Fruit fly (Drosophila melanogaster) whole organism: ENCODE measurements around the gene CG31638.
A peak's percentile ranks its signal among the peaks of the same experiment; 100 is the strongest.

ENCODE experiments used
- CG8478 ChIP-seq: fragments of >200 bp; optimal IDR thresholded peaks from 2 replicates; lab custom pipeline; 2018; ENCODE audit warnings: inconsistent platforms
- Dll ChIP-seq: fragments of >200 bp; optimal IDR thresholded peaks from 2 replicates; lab custom pipeline; 2017
- EcR ChIP-seq, 2 experiments: fragments of >200 bp; optimal IDR thresholded peaks; 2 replicates each; lab custom pipeline; 2017; ENCODE audit warnings: missing biosample characterization in 2 of 2, missing genetic modification characterization in 2 of 2, missing genetic modification reagents in 2 of 2
- pan ChIP-seq: fragments of >200 bp; optimal IDR thresholded peaks from 2 replicates; lab custom pipeline; 2017
- psq ChIP-seq: fragments of >200 bp; optimal IDR thresholded peaks from 2 replicates; lab custom pipeline; 2017
- usp ChIP-seq: fragments of >200 bp; optimal IDR thresholded peaks from 2 replicates; lab custom pipeline; 2017; ENCODE audit warnings: missing biosample characterization, missing genetic modification characterization, mixed read lengths

Gene CG31638

DNA sequence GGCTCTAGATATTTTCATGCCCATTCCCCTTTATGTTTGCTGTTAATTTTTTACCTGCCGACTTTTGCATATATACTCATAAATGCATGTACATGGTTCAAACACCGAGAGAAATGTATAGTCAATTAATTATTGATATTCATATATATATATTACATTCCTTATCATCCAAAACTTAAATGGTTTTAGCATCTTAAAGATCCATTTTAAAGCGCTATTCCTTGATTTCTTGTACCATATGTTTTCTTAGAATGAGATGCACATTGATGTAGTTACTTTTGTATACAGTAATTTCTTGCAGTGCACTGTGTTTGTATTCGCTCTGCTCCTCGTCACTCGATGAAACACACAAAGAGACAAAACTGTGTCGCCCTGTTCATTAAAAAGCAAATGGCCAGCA, 17.8 kb downstream of the CG31638 start:
- TF ChIP-seq psq (no peak), usp (GFP tag; lab: Kevin White, UChicago) (no peak), pan (no peak), EcR (GFP tag; optimal IDR thresholded peaks at IDR 0.05; lab: Kevin White, UChicago) (no peak), Dll (lab: Kevin White, UChicago) (no peak), CG8478 (lab: Kevin White, UChicago) (no peak)

DNA sequence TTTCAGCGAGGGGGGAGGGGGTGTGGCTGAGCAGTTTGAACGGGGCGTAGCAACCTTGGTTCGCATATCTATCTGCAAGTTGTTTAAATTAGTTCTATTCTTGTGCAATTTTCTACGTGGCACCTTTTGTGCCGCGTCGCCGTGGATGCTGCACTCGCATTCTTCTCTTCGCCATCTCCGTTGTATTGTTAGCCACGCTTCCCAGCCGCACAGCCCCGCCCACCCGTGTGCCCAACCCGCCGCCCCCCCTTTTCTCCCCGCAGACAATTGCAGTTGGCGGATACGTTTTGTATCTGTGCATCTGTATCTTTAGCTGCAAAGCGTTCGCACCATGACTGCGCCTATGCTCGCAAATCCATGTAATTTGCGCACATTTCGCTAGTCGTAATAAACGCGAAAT, 23.1 kb downstream of the CG31638 start:
- no peak for TF ChIP-seq Dll (lab: Kevin White, UChicago)
- no peak for TF ChIP-seq EcR (GFP tag; optimal IDR thresholded peaks at IDR 0.05; lab: Kevin White, UChicago)
- TF ChIP-seq CG8478 (lab: Kevin White, UChicago): no peak
- TF ChIP-seq usp (GFP tag; lab: Kevin White, UChicago): no peak
- TF ChIP-seq psq: no peak
- TF ChIP-seq pan: no peak

DNA sequence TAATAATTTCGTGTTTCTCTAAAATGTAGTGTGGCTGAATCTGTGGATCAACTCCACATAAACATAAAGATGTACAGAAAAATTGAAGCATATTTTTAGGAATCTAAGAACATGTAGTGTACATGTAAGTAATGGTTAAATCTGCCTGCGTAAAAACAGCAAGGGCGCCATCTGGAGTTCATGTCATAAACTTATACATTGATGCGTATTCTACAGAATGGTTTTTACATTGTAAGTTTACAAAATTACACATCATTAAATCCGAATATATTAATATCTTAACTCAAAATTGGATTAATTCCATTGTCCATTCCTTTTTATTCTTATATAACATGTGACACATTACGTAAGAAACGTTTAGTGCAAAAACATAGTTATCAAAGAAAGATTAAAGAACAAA, 36.1 kb downstream of the CG31638 start:
- TF ChIP-seq pan (no peak), EcR (GFP tag; optimal IDR thresholded peaks at IDR 0.05; lab: Kevin White, UChicago) (no peak), CG8478 (lab: Kevin White, UChicago) (no peak), Dll (lab: Kevin White, UChicago) (no peak)

DNA sequence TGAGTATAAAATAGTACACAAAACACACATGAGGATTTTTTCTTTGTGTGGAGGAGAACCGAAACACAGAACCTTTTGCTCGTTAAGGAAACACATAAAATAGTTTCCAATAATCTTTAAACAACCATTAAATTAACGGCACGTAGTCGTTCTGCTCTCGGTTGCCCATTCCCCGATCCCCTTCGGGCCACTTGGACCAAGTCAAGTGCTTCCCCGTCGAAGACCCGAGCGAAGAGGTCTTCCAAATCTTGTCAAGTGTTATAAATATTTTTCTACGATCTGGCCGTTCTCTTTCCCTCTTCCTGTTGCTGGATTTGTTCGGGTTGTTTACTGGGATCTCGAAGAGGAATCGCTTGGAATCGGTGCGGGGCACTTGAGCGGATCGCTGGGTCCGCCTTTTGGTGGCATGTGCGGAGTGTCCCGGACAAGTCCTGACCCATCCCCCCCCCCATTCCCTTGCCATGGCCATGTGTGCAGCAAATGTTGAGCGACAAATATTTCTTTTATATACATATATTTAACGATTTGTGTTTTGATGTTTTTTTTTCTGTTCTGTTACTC, 40.2 kb downstream of the CG31638 start:
- TF ChIP-seq Dll (lab: Kevin White, UChicago) (no peak), pan (no peak), psq (no peak), EcR (GFP tag; optimal IDR thresholded peaks at IDR 0.05; lab: Kevin White, UChicago) (no peak), usp (GFP tag; lab: Kevin White, UChicago) (no peak), CG8478 (lab: Kevin White, UChicago) (no peak)

DNA sequence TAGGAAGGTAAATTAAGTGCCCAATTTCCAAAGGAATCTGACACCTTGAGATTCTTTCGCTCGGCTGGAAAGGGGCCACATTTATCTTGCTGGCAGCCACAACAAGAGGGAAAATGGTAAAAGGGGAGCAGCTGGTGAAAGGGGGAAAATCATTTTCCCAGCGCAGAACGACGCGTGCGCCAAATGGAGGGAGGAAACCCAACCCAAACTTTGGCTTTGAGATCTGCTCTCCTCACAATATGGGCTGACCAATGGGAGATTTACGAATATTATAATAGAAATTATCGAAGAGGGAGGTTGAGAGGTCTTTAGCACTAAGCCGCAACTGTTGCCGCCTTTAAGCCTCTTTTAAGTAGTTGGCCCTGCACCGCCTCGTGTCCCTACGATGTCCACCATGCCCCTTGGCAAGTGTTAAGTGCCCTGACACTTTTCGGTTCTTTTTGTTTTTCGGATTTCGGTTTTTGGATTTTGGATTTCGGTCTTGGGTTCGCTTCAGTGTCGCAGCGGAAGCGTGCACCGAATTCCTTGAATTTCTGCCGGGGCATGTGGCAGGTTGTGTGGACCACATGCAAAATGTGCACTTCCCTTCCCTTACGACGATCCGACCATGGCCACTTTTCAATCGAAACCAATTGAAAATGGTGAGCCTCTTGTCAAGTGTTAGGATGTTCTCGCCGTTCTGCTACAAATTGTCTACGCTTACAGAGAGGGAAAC, 41.3 kb downstream of the CG31638 start:
- no peak for TF ChIP-seq psq
- TF ChIP-seq pan: no peak
- TF ChIP-seq CG8478 (lab: Kevin White, UChicago): no peak
- no peak for TF ChIP-seq EcR (GFP tag; optimal IDR thresholded peaks at IDR 0.05; lab: Kevin White, UChicago)
- no peak for TF ChIP-seq Dll (lab: Kevin White, UChicago)
- TF ChIP-seq usp (GFP tag; lab: Kevin White, UChicago): no peak

DNA sequence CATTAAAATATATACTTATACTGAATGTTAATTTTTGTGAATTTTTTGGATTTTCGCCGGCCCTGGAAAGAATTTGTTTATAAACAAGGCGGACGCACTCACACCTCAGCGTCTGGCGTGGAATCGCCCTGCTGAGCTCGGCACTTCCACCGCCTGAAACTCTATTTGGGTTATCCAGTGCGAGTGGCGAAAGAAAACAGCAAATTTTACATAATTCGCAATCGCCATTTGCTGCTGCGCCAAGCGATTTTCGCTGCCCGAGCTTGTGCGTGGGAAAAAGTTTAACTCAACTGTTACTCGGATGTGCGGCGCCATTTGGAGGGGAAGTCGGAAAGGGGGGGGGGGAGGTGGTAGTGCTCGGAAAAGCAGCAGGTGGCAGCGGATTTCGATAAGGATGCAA, 42.1 kb downstream of the CG31638 start:
- TF ChIP-seq psq (no peak), CG8478 (lab: Kevin White, UChicago) (no peak), usp (GFP tag; lab: Kevin White, UChicago) (no peak), Dll (lab: Kevin White, UChicago) (no peak), pan (no peak), EcR (GFP tag; optimal IDR thresholded peaks at IDR 0.05; lab: Kevin White, UChicago) (no peak)

DNA sequence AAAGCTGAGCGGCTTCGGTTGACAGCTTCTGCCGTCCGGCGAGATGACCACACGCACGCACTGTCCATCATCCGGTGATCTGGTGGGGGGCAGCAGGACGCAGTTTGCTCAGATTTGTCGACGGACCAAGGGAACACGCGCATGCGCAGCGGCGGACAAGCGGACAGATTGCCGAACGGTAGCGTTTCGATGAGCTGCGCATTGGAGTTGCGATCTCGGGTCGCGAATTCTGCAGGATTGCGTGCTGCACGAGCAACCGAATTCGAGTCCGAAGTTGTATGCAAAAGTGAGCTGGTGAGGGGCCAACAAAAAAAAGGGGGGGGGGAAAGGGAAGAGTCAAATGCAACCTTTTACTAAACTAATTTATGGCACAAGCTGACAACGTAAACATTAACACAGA, 42.9 kb downstream of the CG31638 start:
- TF ChIP-seq EcR (GFP tag; optimal IDR thresholded peaks at IDR 0.05; lab: Kevin White, UChicago): no peak
- no peak for TF ChIP-seq usp (GFP tag; lab: Kevin White, UChicago)
- no peak for TF ChIP-seq pan
- TF ChIP-seq Dll (lab: Kevin White, UChicago): no peak
- TF ChIP-seq psq: no peak
- TF ChIP-seq CG8478 (lab: Kevin White, UChicago): no peak

DNA sequence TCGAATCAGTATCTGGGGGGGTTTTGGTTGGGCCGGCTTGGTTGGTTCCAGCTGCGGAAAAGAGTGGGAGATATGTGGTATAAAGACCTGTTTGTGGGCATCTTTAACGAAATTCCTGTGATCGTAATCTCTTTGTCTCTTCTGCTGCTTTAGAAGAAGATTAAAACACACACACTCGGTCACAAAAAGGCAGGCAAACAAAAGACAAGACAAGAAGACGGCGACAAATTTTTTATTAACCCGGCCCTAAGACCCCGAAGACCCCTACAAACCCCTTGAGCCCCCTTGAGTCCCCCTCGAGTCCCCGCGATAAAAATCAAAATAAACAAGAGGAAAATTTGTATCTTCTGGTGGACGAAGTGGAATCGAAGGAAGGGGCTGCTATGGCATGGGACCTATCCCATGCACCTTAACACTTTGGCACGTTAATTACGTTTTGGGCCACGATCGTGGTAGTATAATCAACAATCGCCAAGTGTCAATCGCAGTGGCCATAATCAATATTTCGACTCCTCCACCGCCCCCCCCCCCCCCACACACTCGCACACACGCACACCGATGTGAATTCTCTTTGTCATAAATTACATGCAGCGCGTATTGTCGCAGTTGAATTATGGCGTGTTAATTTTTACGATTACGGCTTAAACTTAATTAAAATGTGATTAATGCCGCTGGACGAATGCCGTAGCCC, 43.4 kb downstream of the CG31638 start:
- TF ChIP-seq CG8478 (lab: Kevin White, UChicago) (no peak), usp (GFP tag; lab: Kevin White, UChicago) (no peak), pan (no peak), psq (no peak), Dll (lab: Kevin White, UChicago) (no peak), EcR (GFP tag; optimal IDR thresholded peaks at IDR 0.05; lab: Kevin White, UChicago) (no peak)

DNA sequence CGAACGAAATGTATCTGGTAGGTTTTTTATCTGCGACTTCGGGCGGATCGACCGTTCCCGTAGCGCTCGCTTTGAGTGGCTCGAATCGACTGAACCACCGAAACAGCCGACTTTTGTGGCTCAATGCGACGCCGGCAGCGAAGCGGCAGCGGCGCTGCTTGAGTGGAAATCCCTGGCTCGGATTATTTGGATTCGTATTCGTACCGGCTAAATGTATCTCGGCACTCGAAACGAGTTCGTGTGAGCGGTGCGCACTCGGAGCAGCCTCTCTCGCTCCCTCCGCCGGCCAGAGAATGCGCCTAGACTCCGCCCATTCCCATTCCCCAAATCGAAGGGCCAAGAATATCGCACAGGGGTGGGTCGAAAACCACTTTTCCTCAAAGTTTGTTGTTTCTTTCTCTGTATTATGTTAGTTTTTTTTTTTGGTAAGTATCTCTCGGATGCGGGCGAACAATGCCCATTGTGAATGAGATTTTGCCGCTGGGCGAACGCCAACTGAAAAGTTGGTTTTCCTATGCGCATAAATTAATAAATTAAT, 45.3 kb downstream of the CG31638 start:
- peak; percentile 27 for TF ChIP-seq Dll (lab: Kevin White, UChicago)
- no peak for TF ChIP-seq psq
- no peak for TF ChIP-seq EcR (GFP tag; optimal IDR thresholded peaks at IDR 0.05; lab: Kevin White, UChicago)

DNA sequence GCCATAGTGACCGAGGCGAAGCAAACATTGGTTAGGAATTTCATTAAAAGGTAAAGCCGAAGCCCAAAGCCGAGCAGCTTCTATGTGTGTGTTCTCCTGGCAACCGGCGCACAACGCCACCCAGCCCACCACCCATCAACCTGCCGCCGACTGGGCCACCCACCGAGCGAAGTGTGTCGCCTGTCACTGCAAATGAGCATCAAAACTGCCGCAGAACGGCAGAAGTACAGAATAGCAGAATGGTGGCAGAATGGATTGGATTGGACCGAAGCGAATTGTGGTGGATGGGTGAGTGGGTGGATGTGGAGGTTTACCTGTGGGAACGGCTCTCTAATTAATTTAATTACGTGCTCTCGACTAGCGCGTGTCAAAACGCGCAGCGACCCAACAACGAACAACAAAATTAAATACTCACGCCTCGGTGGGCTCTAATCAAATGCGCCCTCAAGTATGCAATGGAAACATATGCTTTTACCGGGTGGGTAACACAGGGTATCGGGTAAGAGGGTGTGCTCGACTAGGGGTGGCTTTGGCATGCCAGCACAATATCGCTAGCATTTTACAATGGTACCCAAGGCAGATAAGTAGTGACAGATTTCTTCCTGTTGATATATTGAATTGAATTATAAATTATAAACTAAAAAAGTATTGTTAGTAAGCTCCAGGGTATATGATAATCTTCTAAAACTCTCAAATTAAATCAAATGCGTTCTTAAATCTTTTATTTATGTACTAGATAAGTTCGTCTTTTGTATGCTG, 48.9 kb downstream of the CG31638 start:
- TF ChIP-seq Dll (lab: Kevin White, UChicago): no peak
- TF ChIP-seq pan: peak; percentile 3
- no peak for TF ChIP-seq EcR (GFP tag; optimal IDR thresholded peaks at IDR 0.05; lab: Kevin White, UChicago)
- no peak for TF ChIP-seq psq
- TF ChIP-seq CG8478 (lab: Kevin White, UChicago): no peak
